Worm (Caenorhabditis elegans): ENCODE data around the gene gcy-29.

The gcy-29 gene

DNA sequence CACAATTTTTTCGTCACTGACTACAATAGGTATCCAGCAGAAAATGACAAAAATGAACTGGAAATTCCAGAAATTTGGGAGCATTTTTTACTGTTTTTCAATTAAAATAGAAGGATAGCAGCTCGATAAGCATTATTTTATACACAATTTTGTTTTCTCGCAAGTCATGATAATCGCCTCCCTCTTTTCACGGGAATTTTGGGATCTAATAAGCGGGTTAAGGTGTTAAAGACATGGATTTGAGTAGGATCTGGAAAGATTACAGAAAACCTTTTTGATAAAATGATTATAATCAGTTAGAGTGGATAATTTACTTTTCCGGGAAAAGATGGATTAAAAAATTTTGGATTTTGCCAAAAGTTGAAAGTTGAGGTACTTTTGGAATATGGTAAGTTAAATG lies at the start of gene gcy-29:
Gene gcy-29, minus strand, starts transcription at position 101 of the 400 bp plus-strand sequence.
- TF ChIP-seq flt-1 (GFP tag; IDR thresholded peaks at IDR 0.05) (no peak), scrt-1 (GFP tag; IDR thresholded peaks at IDR 0.05) (no peak), ets-7 (tag; optimal IDR thresholded peaks at IDR 0.05) (no peak), tra-4 (tag; optimal IDR thresholded peaks at IDR 0.05) (no peak), B0310.2 (tag; optimal IDR thresholded peaks at IDR 0.05) (no peak), ceh-36 (tag; optimal IDR thresholded peaks at IDR 0.05) (no peak), hnd-1 (tag; optimal IDR thresholded peaks at IDR 0.05) (no peak), aly-1 (tag; optimal IDR thresholded peaks at IDR 0.05) (no peak), F13C5.2 (tag; optimal IDR thresholded peaks at IDR 0.05) (no peak), sea-1 (GFP tag; conservative IDR thresholded peaks at IDR 0.05) (no peak)

DNA sequence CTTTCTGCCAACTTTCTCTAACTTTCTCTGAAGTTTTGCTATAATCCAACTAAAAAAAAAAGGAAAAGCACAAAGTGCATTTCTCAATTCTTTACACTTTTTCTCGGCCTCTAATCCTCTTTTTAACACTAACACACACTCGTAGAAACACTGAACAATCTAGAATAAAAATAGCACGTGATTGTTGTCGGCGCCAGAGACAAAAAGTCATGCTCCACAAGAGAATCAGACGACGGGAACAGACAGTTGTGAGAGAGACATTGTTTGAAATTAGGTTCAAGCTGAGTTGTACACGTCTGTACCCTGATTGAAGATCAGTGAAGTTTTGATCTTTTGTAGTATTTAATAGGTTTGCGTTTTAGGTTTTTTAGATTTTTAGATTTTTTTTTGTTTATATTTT lies 49.8 kb upstream of the gcy-29 start:
- no peak for TF ChIP-seq F13C5.2 (tag; optimal IDR thresholded peaks at IDR 0.05)
- no peak for TF ChIP-seq ama-1 (optimal IDR thresholded peaks at IDR 0.05)
- no peak for TF ChIP-seq scrt-1 (GFP tag; IDR thresholded peaks at IDR 0.05)
- no peak for TF ChIP-seq tra-4 (tag; optimal IDR thresholded peaks at IDR 0.05)
- TF ChIP-seq flt-1 (GFP tag; IDR thresholded peaks at IDR 0.05), result no peak
- TF ChIP-seq ceh-13 (GFP tag; optimal IDR thresholded peaks at IDR 0.05), result no peak
- no peak for TF ChIP-seq pes-1 (GFP tag; IDR thresholded peaks at IDR 0.05)
- TF ChIP-seq B0310.2 (tag; optimal IDR thresholded peaks at IDR 0.05), result no peak
- no peak for TF ChIP-seq hmg-4 (GFP tag; optimal IDR thresholded peaks at IDR 0.05)
- no peak for TF ChIP-seq ceh-36 (tag; optimal IDR thresholded peaks at IDR 0.05)
- no peak for TF ChIP-seq hmbx-1 (tag; optimal IDR thresholded peaks at IDR 0.05)
- no peak for TF ChIP-seq aly-1 (tag; optimal IDR thresholded peaks at IDR 0.05)

DNA sequence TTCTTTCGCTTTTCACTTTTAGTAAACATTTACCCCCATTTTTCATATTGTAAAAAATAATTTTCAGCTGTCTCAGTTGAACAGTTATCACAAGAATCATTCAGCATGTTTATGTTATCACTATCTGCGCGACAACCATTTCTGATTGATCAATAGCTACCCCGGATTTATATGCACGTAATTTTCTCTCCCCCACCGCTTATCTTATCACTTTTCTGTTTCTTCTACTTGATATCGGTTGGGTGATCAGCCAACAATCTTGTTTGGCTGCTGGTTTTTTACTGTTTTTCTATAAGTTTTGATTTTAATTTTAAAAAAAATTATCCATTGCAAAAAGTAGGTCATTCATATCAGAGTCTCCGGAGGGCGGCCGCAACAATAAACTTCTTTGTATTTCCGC lies 49.2 kb upstream of the gcy-29 start:
- TF ChIP-seq ceh-36 (tag; optimal IDR thresholded peaks at IDR 0.05) (no peak), aly-1 (tag; optimal IDR thresholded peaks at IDR 0.05) (no peak), ets-7 (tag; optimal IDR thresholded peaks at IDR 0.05) (no peak), scrt-1 (GFP tag; IDR thresholded peaks at IDR 0.05) (no peak), hnd-1 (tag; optimal IDR thresholded peaks at IDR 0.05) (no peak), ceh-13 (GFP tag; optimal IDR thresholded peaks at IDR 0.05) (no peak), F13C5.2 (tag; optimal IDR thresholded peaks at IDR 0.05) (no peak), tbx-11 (GFP tag; IDR thresholded peaks at IDR 0.05) (no peak), hmg-4 (GFP tag; optimal IDR thresholded peaks at IDR 0.05) (no peak)

DNA sequence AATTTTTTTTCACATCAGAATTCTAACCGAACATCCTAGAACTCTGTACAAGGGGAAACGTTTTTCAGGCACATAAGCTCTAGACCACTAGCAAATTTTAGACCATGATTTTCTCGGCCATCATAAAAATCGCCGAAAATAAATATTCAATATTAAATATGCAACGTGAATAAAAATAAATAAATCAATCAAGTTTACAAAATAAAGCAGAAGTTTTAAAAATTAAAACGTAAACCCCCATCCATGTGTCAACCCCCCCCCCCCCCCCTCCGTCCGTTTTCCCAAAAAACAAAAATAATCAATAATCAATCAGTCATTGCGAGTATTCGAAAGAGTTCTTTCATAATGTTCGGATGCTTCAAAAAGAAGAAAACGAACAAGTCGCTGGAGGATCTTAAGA lies 44.7 kb upstream of the gcy-29 start, which contains the start of gene catp-4:
Gene catp-4, plus strand, starts transcription at position 301 of the 400 bp plus-strand sequence.
- TF ChIP-seq ama-1 (optimal IDR thresholded peaks at IDR 0.05) (no peak), flt-1 (GFP tag; IDR thresholded peaks at IDR 0.05) (no peak), tra-4 (tag; optimal IDR thresholded peaks at IDR 0.05) (no peak), tbx-37 (GFP tag; conservative IDR thresholded peaks at IDR 0.05) (no peak), B0310.2 (tag; optimal IDR thresholded peaks at IDR 0.05) (no peak), ceh-36 (tag; optimal IDR thresholded peaks at IDR 0.05) (no peak), hmg-4 (GFP tag; optimal IDR thresholded peaks at IDR 0.05) (no peak)

DNA sequence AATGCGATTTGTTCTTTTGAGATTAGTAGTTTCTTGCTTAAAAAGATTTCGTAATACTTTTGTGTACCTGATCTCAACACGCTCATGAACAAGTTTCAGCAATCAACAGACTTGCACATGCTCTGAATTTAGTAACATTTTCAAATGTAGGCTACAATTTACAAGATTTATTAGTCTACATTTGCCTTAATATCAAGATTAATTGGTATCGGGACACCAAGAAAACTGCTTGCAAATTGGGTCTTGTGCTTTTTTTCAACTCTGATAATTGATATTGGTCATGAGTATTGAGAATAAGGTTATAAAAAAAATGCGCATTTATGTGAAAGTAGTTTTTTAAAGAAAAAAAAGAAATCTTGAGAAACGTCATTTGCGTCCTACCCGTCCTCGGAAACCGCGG lies 44.0 kb upstream of the gcy-29 start:
- no peak for TF ChIP-seq F13C5.2 (tag; optimal IDR thresholded peaks at IDR 0.05)
- TF ChIP-seq hnd-1 (tag; optimal IDR thresholded peaks at IDR 0.05), result no peak
- no peak for TF ChIP-seq B0310.2 (tag; optimal IDR thresholded peaks at IDR 0.05)
- no peak for TF ChIP-seq scrt-1 (GFP tag; IDR thresholded peaks at IDR 0.05)
- no peak for TF ChIP-seq hmg-4 (GFP tag; optimal IDR thresholded peaks at IDR 0.05)
- TF ChIP-seq tbx-11 (GFP tag; IDR thresholded peaks at IDR 0.05), result no peak
- TF ChIP-seq ceh-36 (tag; optimal IDR thresholded peaks at IDR 0.05), result no peak
- no peak for TF ChIP-seq ets-7 (tag; optimal IDR thresholded peaks at IDR 0.05)
- TF ChIP-seq ceh-13 (GFP tag; optimal IDR thresholded peaks at IDR 0.05), result no peak
- TF ChIP-seq ama-1 (optimal IDR thresholded peaks at IDR 0.05), result no peak

DNA sequence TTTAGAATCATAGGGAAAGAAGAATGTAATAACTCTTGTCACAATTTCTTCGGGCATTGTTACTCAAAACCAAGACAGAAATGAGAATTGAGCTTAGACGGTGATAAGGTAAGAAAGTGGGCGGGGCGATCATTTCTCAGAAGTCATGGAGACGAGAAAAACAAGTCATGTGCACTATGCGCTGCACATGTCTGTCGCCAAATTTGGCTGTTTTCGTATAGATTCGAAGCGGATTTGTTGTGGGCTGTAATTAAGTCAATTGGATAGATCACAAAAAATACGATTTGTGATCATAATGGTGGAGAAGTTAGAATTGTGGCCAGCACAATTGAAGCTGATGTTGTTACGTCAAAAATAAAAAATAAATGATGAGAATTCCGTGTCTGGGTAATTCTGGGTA lies 43.1 kb upstream of the gcy-29 start, which contains the start of gene C01G12.7:
Gene C01G12.7, minus strand, starts transcription at position 195 of the 400 bp plus-strand sequence.
- TF ChIP-seq B0310.2 (tag; optimal IDR thresholded peaks at IDR 0.05) (no peak), tra-4 (tag; optimal IDR thresholded peaks at IDR 0.05) (no peak), ceh-36 (tag; optimal IDR thresholded peaks at IDR 0.05) (no peak), ets-7 (tag; optimal IDR thresholded peaks at IDR 0.05) (no peak), tbx-37 (GFP tag; conservative IDR thresholded peaks at IDR 0.05) (no peak), ama-1 (optimal IDR thresholded peaks at IDR 0.05) (no peak), tbx-11 (GFP tag; IDR thresholded peaks at IDR 0.05) (no peak), hnd-1 (tag; optimal IDR thresholded peaks at IDR 0.05) (no peak), hmbx-1 (tag; optimal IDR thresholded peaks at IDR 0.05) (no peak), aly-1 (tag; optimal IDR thresholded peaks at IDR 0.05) (no peak)

DNA sequence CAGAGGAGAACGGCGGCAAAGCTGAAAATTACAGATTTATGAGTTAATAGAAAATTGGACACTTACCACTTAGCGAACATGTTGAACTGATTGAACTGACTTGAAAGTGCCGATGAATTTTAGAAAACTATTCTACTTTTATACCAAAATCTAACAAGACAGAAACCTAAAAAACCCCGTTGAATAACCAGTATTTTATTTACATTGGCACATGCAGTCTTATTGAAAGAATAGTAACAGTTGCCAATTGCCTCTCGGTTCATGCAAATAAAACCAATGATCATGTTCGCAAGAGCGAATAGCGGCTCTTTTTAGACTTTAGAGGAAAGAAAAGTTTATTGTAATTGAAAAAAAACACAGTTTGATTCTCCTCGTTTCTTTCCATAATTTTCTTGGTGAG lies 39.6 kb upstream of the gcy-29 start, which contains the start of gene nspb-10:
Gene nspb-10, minus strand, starts transcription at position 101 of the 400 bp plus-strand sequence.
- no peak for TF ChIP-seq hmg-4 (GFP tag; optimal IDR thresholded peaks at IDR 0.05)
- no peak for TF ChIP-seq tbx-37 (GFP tag; conservative IDR thresholded peaks at IDR 0.05)
- no peak for TF ChIP-seq B0310.2 (tag; optimal IDR thresholded peaks at IDR 0.05)
- TF ChIP-seq scrt-1 (GFP tag; IDR thresholded peaks at IDR 0.05), result no peak
- TF ChIP-seq tbx-11 (GFP tag; IDR thresholded peaks at IDR 0.05), result no peak
- TF ChIP-seq sea-1 (GFP tag; conservative IDR thresholded peaks at IDR 0.05), result no peak
- TF ChIP-seq flt-1 (GFP tag; IDR thresholded peaks at IDR 0.05), result no peak
- no peak for TF ChIP-seq hmbx-1 (tag; optimal IDR thresholded peaks at IDR 0.05)
- no peak for TF ChIP-seq pes-1 (GFP tag; IDR thresholded peaks at IDR 0.05)
- TF ChIP-seq ceh-13 (GFP tag; optimal IDR thresholded peaks at IDR 0.05), result no peak
- no peak for TF ChIP-seq ets-7 (tag; optimal IDR thresholded peaks at IDR 0.05)
- no peak for TF ChIP-seq aly-1 (tag; optimal IDR thresholded peaks at IDR 0.05)
- TF ChIP-seq ceh-36 (tag; optimal IDR thresholded peaks at IDR 0.05), result no peak
- TF ChIP-seq F13C5.2 (tag; optimal IDR thresholded peaks at IDR 0.05), result no peak
- TF ChIP-seq tra-4 (tag; optimal IDR thresholded peaks at IDR 0.05), result no peak
- TF ChIP-seq hnd-1 (tag; optimal IDR thresholded peaks at IDR 0.05), result no peak
- no peak for TF ChIP-seq ama-1 (optimal IDR thresholded peaks at IDR 0.05)

DNA sequence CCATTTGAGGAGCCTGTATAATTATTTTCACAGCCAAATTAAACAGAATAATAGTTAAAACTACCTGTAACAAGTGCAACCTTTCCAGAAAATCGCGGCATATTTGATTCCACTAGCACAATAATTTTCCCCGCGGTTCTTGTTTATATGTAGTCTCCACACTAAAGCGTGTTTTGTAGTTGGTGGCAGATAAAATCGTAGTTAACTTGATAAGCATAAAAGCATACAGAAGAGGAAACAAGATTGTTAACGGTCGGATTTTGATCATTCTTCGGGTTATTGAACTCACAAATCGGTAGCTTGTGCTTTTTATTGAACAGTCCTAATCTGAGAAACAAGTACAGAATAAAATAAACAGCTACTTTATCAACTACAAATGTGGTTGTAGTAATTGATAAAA lies 38.8 kb upstream of the gcy-29 start, which contains the start of gene C01G12.5:
Gene C01G12.5, minus strand, starts transcription at position 101 of the 400 bp plus-strand sequence.
- TF ChIP-seq F13C5.2 (tag; optimal IDR thresholded peaks at IDR 0.05) (no peak), B0310.2 (tag; optimal IDR thresholded peaks at IDR 0.05) (no peak), ets-7 (tag; optimal IDR thresholded peaks at IDR 0.05) (no peak), pes-1 (GFP tag; IDR thresholded peaks at IDR 0.05) (no peak), tra-4 (tag; optimal IDR thresholded peaks at IDR 0.05) (no peak), hnd-1 (tag; optimal IDR thresholded peaks at IDR 0.05) (no peak), tbx-37 (GFP tag; conservative IDR thresholded peaks at IDR 0.05) (no peak), ceh-13 (GFP tag; optimal IDR thresholded peaks at IDR 0.05) (no peak), aly-1 (tag; optimal IDR thresholded peaks at IDR 0.05) (no peak), hmg-4 (GFP tag; optimal IDR thresholded peaks at IDR 0.05) (no peak), ceh-36 (tag; optimal IDR thresholded peaks at IDR 0.05) (no peak), hmbx-1 (tag; optimal IDR thresholded peaks at IDR 0.05) (no peak), scrt-1 (GFP tag; IDR thresholded peaks at IDR 0.05) (no peak), flt-1 (GFP tag; IDR thresholded peaks at IDR 0.05) (no peak), sea-1 (GFP tag; conservative IDR thresholded peaks at IDR 0.05) (no peak), tbx-11 (GFP tag; IDR thresholded peaks at IDR 0.05) (no peak), ama-1 (optimal IDR thresholded peaks at IDR 0.05) (no peak)

Measured in whole organism, early embryonic.